Worm (Caenorhabditis elegans): ENCODE results near the gene pitr-5.

DNA sequence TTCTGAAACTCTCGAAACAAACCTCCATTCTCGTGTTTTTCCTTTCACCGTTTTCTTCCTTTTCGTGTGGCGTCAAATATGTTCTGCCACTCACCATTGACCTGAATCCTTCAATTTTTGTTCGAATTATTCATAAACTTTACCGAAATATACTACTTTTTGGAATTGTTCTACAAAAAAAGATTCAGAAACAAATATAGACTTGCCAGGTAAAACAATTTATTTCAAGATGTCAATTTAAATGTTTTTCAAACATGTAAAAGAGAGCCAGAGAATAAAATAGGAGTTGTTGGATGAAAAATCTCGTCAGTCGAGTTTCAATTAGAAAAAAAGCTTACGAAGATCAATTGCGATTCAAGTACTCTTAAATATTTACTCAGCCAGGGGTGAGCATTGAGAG is 8.9 kb downstream of the pitr-5 start, which contains the start of gene F09G2.8:
- TF ChIP-seq hnd-1 (tag; optimal IDR thresholded peaks at IDR 0.05), result no peak
- TF ChIP-seq ama-1 (optimal IDR thresholded peaks at IDR 0.05), result no peak
- no peak for TF ChIP-seq flt-1 (GFP tag; IDR thresholded peaks at IDR 0.05)
- TF ChIP-seq pes-1 (GFP tag; IDR thresholded peaks at IDR 0.05), result no peak
- no peak for TF ChIP-seq F13C5.2 (tag; optimal IDR thresholded peaks at IDR 0.05)
- no peak for TF ChIP-seq aly-1 (tag; optimal IDR thresholded peaks at IDR 0.05)
- TF ChIP-seq tra-4 (tag; optimal IDR thresholded peaks at IDR 0.05), result no peak
- TF ChIP-seq ceh-13 (GFP tag; optimal IDR thresholded peaks at IDR 0.05), result no peak
- TF ChIP-seq ets-7 (tag; optimal IDR thresholded peaks at IDR 0.05), result no peak
- TF ChIP-seq scrt-1 (GFP tag; IDR thresholded peaks at IDR 0.05), result no peak
- TF ChIP-seq tbx-37 (GFP tag; conservative IDR thresholded peaks at IDR 0.05), result no peak
- TF ChIP-seq tbx-11 (GFP tag; IDR thresholded peaks at IDR 0.05), result no peak
